Worm (Caenorhabditis elegans): Measurements from ENCODE around the gene W07A12.4.

ce11 chrII:9130339-9130738, 15.7 kb upstream of the W07A12.4 start:
- TF ChIP-seq lsy-2 (tag; optimal IDR thresholded peaks at IDR 0.05) (no peak), sem-2 (GFP tag; optimal IDR thresholded peaks at IDR 0.05) (no peak), nhr-237 (tag; optimal IDR thresholded peaks at IDR 0.05) (no peak), blmp-1 (tag; optimal IDR thresholded peaks at IDR 0.05) (no peak), unc-62 (GFP tag; optimal IDR thresholded peaks at IDR 0.05) (no peak), nhr-28 (tag; optimal IDR thresholded peaks at IDR 0.05) (no peak), elt-1 (tag; optimal IDR thresholded peaks at IDR 0.05; ENCODE audit: borderline replicate concordance, insufficient read depth) (no peak), elt-3 (tag; optimal IDR thresholded peaks at IDR 0.05) (no peak), nhr-12 (tag; optimal IDR thresholded peaks at IDR 0.05) (no peak), mep-1 (tag; optimal IDR thresholded peaks at IDR 0.05) (no peak), ces-1 (GFP tag; optimal IDR thresholded peaks at IDR 0.05) (no peak)
